Worm (Caenorhabditis elegans) whole organism, L4 larva: ENCODE results near the gene F14B8.5.

Experiments
- F49E8.2 ChIP-seq: sonication (generic microtip); optimal IDR thresholded peaks from 2 replicates; lab custom pipeline; 2016; ENCODE audit warnings: missing compliant biosample characterization, mild to moderate bottlenecking, missing genetic modification characterization, borderline replicate concordance
- T20F7.1 ChIP-seq: fragments of 200-800 bp; sonication (Bioruptor generic); optimal IDR thresholded peaks from 2 replicates; lab custom pipeline; 2018; ENCODE audit warnings: mild to moderate bottlenecking, missing genetic modification characterization, missing compliant biosample characterization
- Y48G9A.11 ChIP-seq: fragments of 200-800 bp; sonication (Bioruptor generic); IDR thresholded peaks from 2 replicates; pipeline ENCODE4 v1.3.6; 2022; ENCODE audit warnings: missing genetic modification reagents, missing genetic modification characterization, missing compliant biosample characterization
- arid-1 ChIP-seq: fragments of 200-800 bp; sonication (Bioruptor generic); conservative IDR thresholded peaks from 2 replicates; pipeline ENCODE4 v1.3.6; 2022; ENCODE audit warnings: missing genetic modification reagents, missing genetic modification characterization, missing compliant biosample characterization
- ceh-82 ChIP-seq: sonication (generic microtip); optimal IDR thresholded peaks from 2 replicates; lab custom pipeline; 2017; ENCODE audit warnings: missing biosample characterization, missing genetic modification characterization
- daf-12 ChIP-seq: fragments of 150-350 bp; optimal IDR thresholded peaks from 2 replicates; lab custom pipeline; 2014; ENCODE audit warnings: missing biosample characterization, missing genetic modification reagents, missing genetic modification characterization
- daf-16 ChIP-seq, 3 experiments: sonication (generic microtip); optimal IDR thresholded peaks; 2 replicates each; lab custom pipeline; 2016 to 2017; ENCODE audit warnings: missing genetic modification characterization in 3 of 3, missing genetic modification reagents in 3 of 3, mild to moderate bottlenecking in 2 of 3, missing compliant biosample characterization in 2 of 3, missing biosample characterization in 1 of 3, moderate library complexity in 1 of 3
- daf-8 ChIP-seq: fragments of 200-800 bp; sonication (Bioruptor generic); IDR thresholded peaks from 2 replicates; pipeline ENCODE4 v1.3.6; 2022; ENCODE audit warnings: missing genetic modification characterization, missing compliant biosample characterization
- dmd-6 ChIP-seq: fragments of 200-800 bp; sonication (Bioruptor generic); IDR thresholded peaks from 2 replicates; pipeline ENCODE4 v1.3.6; 2022; ENCODE audit warnings: missing genetic modification reagents, missing genetic modification characterization, missing compliant biosample characterization
- dpl-1 ChIP-seq: fragments of 150-350 bp; optimal IDR thresholded peaks from 2 replicates; lab custom pipeline; 2014; ENCODE audit warnings: missing biosample characterization, missing genetic modification reagents, missing genetic modification characterization
- duxl-1 ChIP-seq: sonication (generic microtip); optimal IDR thresholded peaks from 2 replicates; lab custom pipeline; 2016; ENCODE audit warnings: mild to moderate bottlenecking, missing genetic modification characterization, moderate library complexity, missing compliant biosample characterization; ENCODE audit not compliant: poor library complexity
- egl-43 ChIP-seq: fragments of 200-800 bp; sonication (Bioruptor generic); IDR thresholded peaks from 2 replicates; pipeline ENCODE4 v1.3.6; 2022; ENCODE audit warnings: missing genetic modification reagents, missing genetic modification characterization, missing compliant biosample characterization
- hif-1 ChIP-seq, 2 experiments: sonication (generic microtip); optimal IDR thresholded peaks; 2 replicates each; lab custom pipeline; 2016 to 2017; ENCODE audit warnings: missing compliant biosample characterization in 2 of 2, missing genetic modification characterization in 2 of 2, missing genetic modification reagents in 2 of 2, missing genotype in 2 of 2, mild to moderate bottlenecking in 1 of 2
- hlh-11 ChIP-seq: fragments of 200-800 bp; sonication (Bioruptor generic); optimal IDR thresholded peaks from 2 replicates; lab custom pipeline; 2018; ENCODE audit warnings: mild to moderate bottlenecking, missing genetic modification characterization, missing compliant biosample characterization
- hlh-30 ChIP-seq: sonication (generic microtip); optimal IDR thresholded peaks from 2 replicates; lab custom pipeline; 2017; ENCODE audit warnings: antibody characterized with exemption, mild to moderate bottlenecking, missing genetic modification characterization, missing compliant biosample characterization; ENCODE audit not compliant: insufficient read depth
- hmg-1.1 ChIP-seq: fragments of 200-800 bp; sonication (Bioruptor generic); IDR thresholded peaks from 2 replicates; pipeline ENCODE4 v1.3.6; 2022; ENCODE audit warnings: missing genetic modification reagents, missing genetic modification characterization, missing compliant biosample characterization
- jun-1 ChIP-seq: fragments of 150-350 bp; optimal IDR thresholded peaks from 2 replicates; lab custom pipeline; 2014; ENCODE audit warnings: missing biosample characterization, missing genetic modification reagents, missing genetic modification characterization
- lim-7 ChIP-seq: fragments of 200-800 bp; sonication (Bioruptor generic); IDR thresholded peaks from 2 replicates; pipeline ENCODE4 v1.3.6; 2022; ENCODE audit warnings: missing genetic modification characterization, missing compliant biosample characterization
- lin-38 ChIP-seq: fragments of 200-800 bp; sonication (Bioruptor generic); IDR thresholded peaks from 2 replicates; pipeline ENCODE4 v1.3.6; 2022; ENCODE audit warnings: missing genetic modification reagents, missing genetic modification characterization, missing compliant biosample characterization
- lsy-2 ChIP-seq, 2 experiments: fragments of 150-350 bp in 1 of 2; sonication (generic microtip) in 1 of 2; optimal IDR thresholded peaks; 2 replicates each; lab custom pipeline; 2014 to 2017; ENCODE audit warnings: missing biosample characterization in 2 of 2, missing genetic modification characterization in 2 of 2
- mes-2 ChIP-seq: sonication (generic microtip); optimal IDR thresholded peaks from 2 replicates; lab custom pipeline; 2016; ENCODE audit warnings: missing genotype, mild to moderate bottlenecking, missing genetic modification characterization, missing compliant biosample characterization; ENCODE audit not compliant: poor library complexity, severe bottlenecking
- nhr-102 ChIP-seq: sonication (generic microtip); optimal IDR thresholded peaks from 2 replicates; lab custom pipeline; 2016; ENCODE audit warnings: mild to moderate bottlenecking, missing genetic modification characterization, moderate library complexity, missing compliant biosample characterization
- nhr-11 ChIP-seq: fragments of 150-350 bp; optimal IDR thresholded peaks from 2 replicates; lab custom pipeline; 2014; ENCODE audit warnings: missing biosample characterization, missing genetic modification characterization
- nhr-25 ChIP-seq: sonication (generic microtip); optimal IDR thresholded peaks from 2 replicates; lab custom pipeline; 2017; ENCODE audit warnings: missing genetic modification characterization, mild to moderate bottlenecking, missing compliant biosample characterization, antibody characterized with exemption, moderate library complexity, borderline replicate concordance; ENCODE audit not compliant: insufficient read depth
- pha-4 ChIP-seq, 2 experiments: fragments of 150-350 bp in 1 of 2; fragments of 200-800 bp in 1 of 2; sonication (Bioruptor generic) in 1 of 2; IDR thresholded peaks in 1 of 2; optimal IDR thresholded peaks in 1 of 2; 2 replicates each; pipeline versions ENCODE4 v1.3.6 to Lab custom; 2014 to 2022; ENCODE audit warnings: missing genetic modification characterization in 2 of 2, missing genetic modification reagents in 2 of 2, missing biosample characterization in 1 of 2, missing compliant biosample characterization in 1 of 2
- php-3 ChIP-seq: fragments of 200-800 bp; sonication (Bioruptor generic); IDR thresholded peaks from 2 replicates; pipeline ENCODE4 v1.3.6; 2022; ENCODE audit warnings: missing genetic modification reagents, missing genetic modification characterization, missing compliant biosample characterization
- tra-1 ChIP-seq: fragments of 200-800 bp; sonication (Bioruptor generic); IDR thresholded peaks from 2 replicates; pipeline ENCODE4 v1.3.6; 2022; ENCODE audit warnings: missing genetic modification reagents, missing genetic modification characterization, missing compliant biosample characterization
- unc-130 ChIP-seq: sonication (generic microtip); optimal IDR thresholded peaks from 2 replicates; lab custom pipeline; 2016; ENCODE audit warnings: missing genetic modification reagents, missing genetic modification characterization, missing compliant biosample characterization
- unc-62 ChIP-seq, 3 experiments: fragments of 150-350 bp in 1 of 3; sonication (generic microtip); optimal IDR thresholded peaks in 2 of 3; peaks in 1 of 3; 1 replicate in 1 of 3; 2 replicates in 2 of 3; lab custom pipeline; 2014 to 2017; ENCODE audit warnings: missing biosample characterization in 3 of 3, missing genetic modification characterization in 3 of 3, missing genetic modification reagents in 3 of 3, missing genotype in 1 of 3
- ztf-7 ChIP-seq: fragments of 150-350 bp; optimal IDR thresholded peaks from 2 replicates; lab custom pipeline; 2014; ENCODE audit warnings: missing biosample characterization, missing genetic modification characterization

Gene F14B8.5

ce11 chrX:6902958-6903357 is 25.5 kb downstream of the F14B8.5 start (continued):
- TF ChIP-seq arid-1 (GFP tag; lab: Robert Waterston, UW) (peak; percentile 59), Y48G9A.11 (GFP tag; lab: Robert Waterston, UW) (peak; percentile 61; the same call in 1 of the 2 replicates), lsy-2 (tag; optimal IDR thresholded peaks at IDR 0.05; lab: Kevin White, UChicago) (peak in 1 of 2 experiments; percentile 42), daf-8 (GFP tag; lab: Robert Waterston, UW) (no peak), tra-1 (GFP tag; lab: Robert Waterston, UW) (peak; percentile 87), unc-62 (GFP tag; optimal IDR thresholded peaks at IDR 0.05 in 1 of 2; lab: Kevin White, UChicago) (no peak), unc-62 (tag; optimal IDR thresholded peaks at IDR 0.05; lab: Kevin White, UChicago) (no peak), T20F7.1 (peak; percentile 43), pha-4 (GFP tag; IDR thresholded peaks at IDR 0.05; lab: Robert Waterston, UW) (peak; percentile 80; the same call in 1 of the 2 replicates), pha-4 (tag; optimal IDR thresholded peaks at IDR 0.05; lab: Kevin White, UChicago) (no peak), nhr-102 (no peak), hlh-11 (tag; lab: Kevin White, UChicago) (peak; percentile 59), mes-2 (tag; lab: Kevin White, UChicago) (peak; percentile 82), nhr-25 (no peak), dpl-1 (no peak), php-3 (GFP tag; lab: Robert Waterston, UW) (peak; percentile 75)

- TF ChIP-seq dpl-1 (no peak), T20F7.1 (no peak), ztf-7 (tag; lab: Kevin White, UChicago) (no peak)
- TF ChIP-seq, all 104 proteins: peak for 0
Observed at ce11 chrX:6901078-6901477, 27.4 kb downstream of the F14B8.5 start, which contains the start of gene pes-23. Gene pes-23, plus strand, starts transcription at chrX:6901378.

- TF ChIP-seq lim-7, result no peak
- no peak for TF ChIP-seq duxl-1 (tag; lab: Kevin White, UChicago)
- TF ChIP-seq unc-62 (GFP tag; optimal IDR thresholded peaks at IDR 0.05 in 1 of 2; lab: Kevin White, UChicago), result peak in 1 of 2 experiments; percentile 98
- no peak for TF ChIP-seq unc-62 (tag; optimal IDR thresholded peaks at IDR 0.05; lab: Kevin White, UChicago)
- no peak for TF ChIP-seq F49E8.2
- no peak for TF ChIP-seq ceh-82
Observed at ce11 chrX:6899848-6900247, 28.7 kb downstream of the F14B8.5 start, which contains the start of gene F14B8.4. Gene F14B8.4, minus strand, starts transcription at chrX:6899948.

ce11 chrX:6894104-6894503 is 34.4 kb downstream of the F14B8.5 start:
- TF ChIP-seq daf-16 (GFP tag; optimal IDR thresholded peaks at IDR 0.05; lab: Kevin White, UChicago), result peak in 1 of 2 experiments; percentile 36
- TF ChIP-seq daf-16 (tag; optimal IDR thresholded peaks at IDR 0.05; lab: Kevin White, UChicago), result no peak
- TF ChIP-seq unc-62 (GFP tag; optimal IDR thresholded peaks at IDR 0.05 in 1 of 2; lab: Kevin White, UChicago), result peak in 1 of 2 experiments; percentile 82
- TF ChIP-seq unc-62 (tag; optimal IDR thresholded peaks at IDR 0.05; lab: Kevin White, UChicago), result no peak
- no peak for TF ChIP-seq lin-38 (GFP tag; lab: Robert Waterston, UW)
- no peak for TF ChIP-seq egl-43 (GFP tag; lab: Robert Waterston, UW)
- no peak for TF ChIP-seq php-3 (GFP tag; lab: Robert Waterston, UW)
- no peak for TF ChIP-seq hmg-1.1 (GFP tag; lab: Robert Waterston, UW)
- no peak for TF ChIP-seq daf-12 (tag; lab: Kevin White, UChicago)
- TF ChIP-seq jun-1 (tag; lab: Kevin White, UChicago), result no peak
- no peak for TF ChIP-seq dmd-6 (GFP tag; lab: Robert Waterston, UW)
- TF ChIP-seq unc-130, result no peak
- peak; percentile 50 for TF ChIP-seq nhr-11 (tag; lab: Kevin White, UChicago)
- no peak for TF ChIP-seq hif-1 (tag; optimal IDR thresholded peaks at IDR 0.05; lab: Kevin White, UChicago)
- no peak for TF ChIP-seq hlh-30 (tag; lab: Kevin White, UChicago)
